Fruit fly (Drosophila melanogaster): ENCODE measurements around the gene Cyp4ae1.

Cyp4ae1 gene

dm6 chrX:2145690-2146470 lies 32.9 kb upstream of the Cyp4ae1 start (continued):
- TF ChIP-seq Poxn (GFP tag; IDR thresholded peaks at IDR 0.05) (no peak), Nf-YC (tag; optimal IDR thresholded peaks at IDR 0.05) (peak; percentile 49), CG32532 (GFP tag; IDR thresholded peaks at IDR 0.05) (no peak), CG15073 (GFP tag; optimal IDR thresholded peaks at IDR 0.05) (no peak), CG12071 (GFP tag; optimal IDR thresholded peaks at IDR 0.05) (no peak), her (GFP tag; optimal IDR thresholded peaks at IDR 0.05) (peak; percentile 0), CG42726 (GFP tag; IDR thresholded peaks at IDR 0.05; ENCODE audit: partially characterized antibody) (no peak), CG13894 (tag; optimal IDR thresholded peaks at IDR 0.05) (peak; percentile 42), fd64A (GFP tag; optimal IDR thresholded peaks at IDR 0.05) (no peak), fd3F (GFP tag; optimal IDR thresholded peaks at IDR 0.05) (peak; percentile 18), CG4707 (GFP tag; optimal IDR thresholded peaks at IDR 0.05) (no peak), CG17829 (tag; optimal IDR thresholded peaks at IDR 0.05) (no peak), Med (GFP tag) (peak; percentile 92), CG14667 (GFP tag; IDR thresholded peaks at IDR 0.05) (0 out of 2 replicates have a peak, but pooled peaks have one; percentile 5), Adf1 (GFP tag; IDR thresholded peaks at IDR 0.05) (no peak), CG33213 (GFP tag; optimal IDR thresholded peaks at IDR 0.05) (no peak), Xrp1 (GFP tag; IDR thresholded peaks at IDR 0.05) (0 out of 2 replicates have a peak, but pooled peaks have one; percentile 5), CG7357 (GFP tag; IDR thresholded peaks at IDR 0.05) (peak; percentile 38; the same call in 1 of the 3 replicates), CG14441 (GFP tag; IDR thresholded peaks at IDR 0.05) (peak; percentile 16; the same call in 1 of the 2 replicates), CG30403 (GFP tag; optimal IDR thresholded peaks at IDR 0.05) (peak; percentile 49), gt (GFP tag; IDR thresholded peaks at IDR 0.05) (no peak), CG6689 (GFP tag; IDR thresholded peaks at IDR 0.05) (peak; percentile 43; the same call in 1 of the 2 replicates), bcd (GFP tag; optimal IDR thresholded peaks at IDR 0.05) (peak; percentile 42), row (GFP tag; IDR thresholded peaks at IDR 0.05) (peak; percentile 87), chn (GFP tag; optimal IDR thresholded peaks at IDR 0.05) (no peak), Taf1 (GFP tag; IDR thresholded peaks at IDR 0.05) (0 out of 2 replicates have a peak, but pooled peaks have one; percentile 35), al (GFP tag; IDR thresholded peaks at IDR 0.05) (0 out of 2 replicates have a peak, but pooled peaks have one; percentile 33), Deaf1 (tag; optimal IDR thresholded peaks at IDR 0.05) (no peak), CG17385 (GFP tag; optimal IDR thresholded peaks at IDR 0.05) (peak; percentile 41), CG17612 (GFP tag; IDR thresholded peaks at IDR 0.05) (no peak), CG13624 (GFP tag; optimal IDR thresholded peaks at IDR 0.05) (peak; percentile 61), CG4360 (GFP tag; IDR thresholded peaks at IDR 0.05) (peak; percentile 83), dan (GFP tag; IDR thresholded peaks at IDR 0.05) (no peak), CG4854 (GFP tag; optimal IDR thresholded peaks at IDR 0.05) (no peak), prd (optimal IDR thresholded peaks at IDR 0.05) (no peak), prd (GFP tag; IDR thresholded peaks at IDR 0.05) (peak; percentile 38; the same call in 1 of the 3 replicates), Eip74EF (GFP tag; optimal IDR thresholded peaks at IDR 0.05) (no peak), ERR (GFP tag; optimal IDR thresholded peaks at IDR 0.05) (peak; percentile 47), pho (GFP tag; optimal IDR thresholded peaks at IDR 0.05) (peak; percentile 35), Spps (tag; optimal IDR thresholded peaks at IDR 0.05) (no peak), Dbx (GFP tag; IDR thresholded peaks at IDR 0.05) (0 out of 3 replicates have a peak, but pooled peaks have one; percentile 36), Ssrp (tag; optimal IDR thresholded peaks at IDR 0.05) (peak; percentile 16), Fer1 (GFP tag; optimal IDR thresholded peaks at IDR 0.05) (peak; percentile 29), CG34422 (GFP tag; IDR thresholded peaks at IDR 0.05) (no peak), CG15696 (tag; optimal IDR thresholded peaks at IDR 0.05) (no peak), pb (GFP tag; optimal IDR thresholded peaks at IDR 0.05) (peak; percentile 19), Abd-B (GFP tag; optimal IDR thresholded peaks at IDR 0.05) (no peak), cg (GFP tag; optimal IDR thresholded peaks at IDR 0.05) (peak; percentile 41), Scr (GFP tag; IDR thresholded peaks at IDR 0.05; ENCODE audit: partially characterized antibody) (peak; percentile 87), E2f2 (GFP tag; IDR thresholded peaks at IDR 0.05) (peak; percentile 12; the same call in 1 of the 2 replicates)
